Worm (Caenorhabditis elegans): ENCODE results near the gene C39D10.11.

The C39D10.11 gene

DNA sequence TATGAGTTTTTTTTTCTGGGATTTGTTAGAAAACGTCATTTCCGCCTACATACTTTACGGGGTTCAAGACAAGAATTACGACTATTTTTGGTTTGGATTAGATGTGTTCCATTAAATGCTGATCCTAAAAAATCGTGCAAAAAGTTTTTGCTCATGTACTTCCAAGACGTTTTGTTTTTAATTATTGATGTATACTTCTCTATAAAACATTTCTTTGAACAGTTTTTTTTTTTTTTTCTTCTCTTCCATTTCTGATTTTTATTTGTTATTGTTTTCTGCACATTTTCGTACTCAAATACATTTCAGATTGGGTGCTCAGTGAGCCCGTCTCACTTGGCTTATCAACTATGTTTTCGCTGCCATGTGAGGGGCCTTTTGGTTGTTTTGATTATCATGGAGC is at the start of gene C39D10.11:
C39D10.11 (plus strand) TSS at position 301 of the 400 bp plus-strand sequence.
- TF ChIP-seq skn-1 (tag; optimal IDR thresholded peaks at IDR 0.05) (no peak), ZK546.5 (tag; optimal IDR thresholded peaks at IDR 0.05) (no peak), sma-9 (GFP tag; optimal IDR thresholded peaks at IDR 0.05) (no peak), sma-9 (tag; optimal IDR thresholded peaks at IDR 0.05) (no peak), mbf-1 (tag; optimal IDR thresholded peaks at IDR 0.05) (no peak), lin-13 (GFP tag; optimal IDR thresholded peaks at IDR 0.05) (no peak), unc-62 (GFP tag; optimal IDR thresholded peaks at IDR 0.05) (no peak), blmp-1 (tag; optimal IDR thresholded peaks at IDR 0.05; ENCODE audit: insufficient read depth) (no peak), ceh-16 (tag; optimal IDR thresholded peaks at IDR 0.05) (no peak)

ce11 chrX:7866493-7866892 is 36.6 kb upstream of the C39D10.11 start:
- TF ChIP-seq F13H6.1 (tag; optimal IDR thresholded peaks at IDR 0.05) (peak; percentile 44), ztf-11 (tag; optimal IDR thresholded peaks at IDR 0.05) (no peak), nhr-129 (tag; optimal IDR thresholded peaks at IDR 0.05) (peak; percentile 70)

- TF ChIP-seq skn-1 (tag; optimal IDR thresholded peaks at IDR 0.05) (peak; percentile 44), gmeb-1 (tag; optimal IDR thresholded peaks at IDR 0.05) (no peak)
Observed at ce11 chrX:7867307-7867706, 35.8 kb upstream of the C39D10.11 start.

DNA sequence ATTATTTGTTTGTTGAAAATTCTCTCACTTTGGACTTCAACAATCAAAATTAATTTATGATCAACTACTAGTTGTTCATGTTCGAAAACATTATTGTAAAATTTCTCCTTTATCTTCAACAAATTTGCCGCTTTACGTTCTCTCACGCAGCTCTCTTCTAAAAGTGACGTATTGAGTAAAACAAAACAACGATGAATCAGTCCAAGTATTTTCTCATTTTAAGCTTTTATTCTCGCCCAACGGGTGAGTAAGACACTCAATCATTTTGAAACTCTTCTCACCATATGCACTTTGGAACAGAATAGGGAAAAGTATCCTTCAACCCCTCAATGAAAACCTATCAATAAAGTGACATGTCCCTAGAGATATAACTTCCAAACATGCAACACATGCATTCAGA is 29.7 kb upstream of the C39D10.11 start:
- no peak for TF ChIP-seq C34F6.9 (tag; optimal IDR thresholded peaks at IDR 0.05)
- no peak for TF ChIP-seq elt-1 (tag; optimal IDR thresholded peaks at IDR 0.05)
- TF ChIP-seq F13H6.1 (tag; optimal IDR thresholded peaks at IDR 0.05) = no peak
- TF ChIP-seq nhr-77 (tag; optimal IDR thresholded peaks at IDR 0.05) = no peak
- peak; percentile 29 for TF ChIP-seq mab-5 (tag; optimal IDR thresholded peaks at IDR 0.05)
- TF ChIP-seq unc-55 (GFP tag; optimal IDR thresholded peaks at IDR 0.05) = peak; percentile 63

- no peak for TF ChIP-seq fos-1 (tag; optimal IDR thresholded peaks at IDR 0.05)
- TF ChIP-seq snpc-4 (tag; optimal IDR thresholded peaks at IDR 0.05) = no peak
- no peak for TF ChIP-seq lin-39 (tag; optimal IDR thresholded peaks at IDR 0.05)
- no peak for TF ChIP-seq sem-4 (tag; optimal IDR thresholded peaks at IDR 0.05)
- TF ChIP-seq Y55F3AM.14 (GFP tag; optimal IDR thresholded peaks at IDR 0.05) = no peak
- no peak for TF ChIP-seq dmd-4 (tag; optimal IDR thresholded peaks at IDR 0.05)
- no peak for TF ChIP-seq aly-2 (tag; optimal IDR thresholded peaks at IDR 0.05)
- TF ChIP-seq nhr-77 (tag; optimal IDR thresholded peaks at IDR 0.05) = no peak
- no peak for TF ChIP-seq nhr-10 (tag; optimal IDR thresholded peaks at IDR 0.05)
- no peak for TF ChIP-seq lin-11 (tag; optimal IDR thresholded peaks at IDR 0.05)
- TF ChIP-seq nhr-6 (tag; optimal IDR thresholded peaks at IDR 0.05) = no peak
- no peak for TF ChIP-seq nhr-237 (tag; optimal IDR thresholded peaks at IDR 0.05)
- TF ChIP-seq nhr-11 (tag; optimal IDR thresholded peaks at IDR 0.05) = no peak
Observed at ce11 chrX:7875854-7876253, 27.2 kb upstream of the C39D10.11 start, which contains the start of gene cca-1. Gene cca-1, minus strand, starts transcription at chrX:7875954.

ce11 chrX:7880848-7881247 is 22.2 kb upstream of the C39D10.11 start, which contains the start of gene C39D10.8:
Gene C39D10.8, minus strand, starts transcription at chrX:7880948.
- TF ChIP-seq nhr-21 (tag; optimal IDR thresholded peaks at IDR 0.05) (peak; percentile 6), ZK546.5 (tag; optimal IDR thresholded peaks at IDR 0.05) (no peak)

DNA sequence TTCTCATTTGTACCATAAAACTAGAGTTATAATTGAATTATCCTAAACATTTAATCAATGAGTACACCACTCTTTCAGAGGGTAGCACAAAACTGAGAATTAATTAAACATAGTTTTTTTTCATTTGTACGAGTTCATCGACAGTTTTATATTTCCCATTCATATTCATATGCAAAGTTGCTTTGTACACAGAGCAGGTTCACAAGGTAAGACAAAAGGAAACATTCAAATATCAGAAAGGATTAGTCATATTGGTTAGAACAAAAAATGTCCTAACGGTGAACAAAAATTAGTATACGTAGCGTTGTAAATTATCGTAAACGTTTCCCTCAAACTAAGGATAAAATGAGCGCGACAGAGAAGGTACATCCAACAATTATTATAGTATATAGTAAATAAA is 21.8 kb upstream of the C39D10.11 start:
- TF ChIP-seq nhr-23 (tag; optimal IDR thresholded peaks at IDR 0.05) (no peak), lin-39 (tag; optimal IDR thresholded peaks at IDR 0.05) (no peak), lsy-2 (tag; optimal IDR thresholded peaks at IDR 0.05) (no peak)

Measured in whole organism, L2 larva.